Worm (Caenorhabditis elegans): ENCODE measurements around the gene ets-8.

The ets-8 gene

DNA sequence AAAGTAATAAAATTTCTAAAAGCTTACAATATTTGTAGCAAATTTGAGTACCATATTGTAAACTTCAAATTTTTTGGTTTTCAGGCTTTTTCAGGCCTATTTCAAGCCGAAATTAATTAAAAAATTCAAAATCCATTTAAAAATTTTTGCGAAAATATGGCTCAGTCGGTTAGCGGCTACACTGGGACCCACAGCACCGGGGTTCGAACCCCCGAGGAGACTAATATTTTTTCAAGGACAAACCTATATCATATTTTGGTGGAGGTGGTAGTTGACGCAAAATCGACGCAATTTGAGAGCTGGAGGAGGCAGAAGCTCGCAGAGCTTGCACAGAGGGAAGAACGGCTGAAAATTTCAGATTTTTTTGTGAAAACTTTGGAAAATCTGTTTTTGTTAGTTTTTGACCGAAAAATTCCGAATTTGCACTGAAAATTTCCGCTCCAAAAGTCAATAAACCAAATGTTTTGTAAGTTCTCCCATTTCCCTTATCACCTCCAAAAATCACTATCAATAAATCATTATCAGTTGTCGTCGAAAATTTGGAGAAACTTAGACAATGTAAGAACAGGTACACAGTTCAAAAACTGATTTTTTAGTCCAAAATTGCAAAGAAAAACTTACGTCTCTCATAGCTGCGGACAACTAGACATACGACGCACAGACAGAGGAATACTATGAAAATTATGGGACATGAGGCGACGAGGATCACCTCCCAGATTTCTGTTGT, 11.7 kb downstream of the ets-8 start:
- TF ChIP-seq elt-2 (tag; optimal IDR thresholded peaks at IDR 0.05) (peak; percentile 61), gmeb-2 (tag; optimal IDR thresholded peaks at IDR 0.05) (no peak)

DNA sequence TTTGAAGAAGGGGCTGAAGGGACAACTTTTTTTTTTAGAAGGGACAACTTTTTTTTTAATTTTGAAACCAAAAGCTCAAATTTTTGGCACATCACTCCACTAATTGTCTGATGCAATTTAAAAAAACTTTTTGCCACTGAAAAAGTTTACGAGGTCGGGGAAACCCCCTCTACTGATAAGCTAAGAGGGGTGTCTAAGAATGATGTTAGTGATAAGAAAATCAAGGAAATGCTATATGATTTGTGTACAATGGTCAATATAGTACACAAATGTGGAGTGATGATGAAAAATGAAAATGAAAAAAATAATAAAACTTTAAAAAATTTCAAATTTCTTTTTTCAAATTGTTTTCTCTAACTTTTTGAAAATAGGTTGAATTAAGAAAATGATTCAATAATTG, 12.7 kb downstream of the ets-8 start:
- TF ChIP-seq elt-2 (tag; optimal IDR thresholded peaks at IDR 0.05) (peak; percentile 79), pat-9 (tag; optimal IDR thresholded peaks at IDR 0.05) (no peak)

DNA sequence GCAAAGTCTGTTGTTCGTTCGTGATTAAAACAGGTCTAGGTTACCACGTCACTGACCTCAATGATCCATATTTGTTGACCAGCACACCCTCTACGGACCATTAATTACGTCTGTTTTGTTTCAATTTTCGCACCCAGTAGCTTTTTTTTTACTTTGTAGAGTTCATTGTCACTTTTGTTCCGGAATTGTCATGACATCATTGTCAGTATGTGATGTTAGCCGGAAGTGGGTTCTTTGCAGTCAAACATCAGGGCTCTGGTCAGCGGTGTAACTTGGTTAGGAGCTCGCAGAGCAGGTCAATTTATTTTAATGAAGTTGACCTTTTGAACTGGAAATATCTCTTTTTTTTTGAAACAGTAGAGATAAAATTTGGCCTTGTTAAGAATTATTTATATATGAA, 23.6 kb downstream of the ets-8 start, which contains the start of gene C44B12.6:
C44B12.6 (minus strand) TSS at position 101 of the 400 bp plus-strand sequence.
- TF ChIP-seq hlh-6 (tag; optimal IDR thresholded peaks at IDR 0.05), result no peak
- TF ChIP-seq nhr-232 (tag; optimal IDR thresholded peaks at IDR 0.05), result no peak
- no peak for TF ChIP-seq elt-2 (tag; optimal IDR thresholded peaks at IDR 0.05)
- TF ChIP-seq che-1 (tag; optimal IDR thresholded peaks at IDR 0.05), result no peak
- TF ChIP-seq F13H6.1 (tag; optimal IDR thresholded peaks at IDR 0.05), result no peak
- TF ChIP-seq nhr-11 (tag; optimal IDR thresholded peaks at IDR 0.05), result no peak
- TF ChIP-seq fkh-6 (tag; optimal IDR thresholded peaks at IDR 0.05), result no peak
- TF ChIP-seq ref-2 (tag; optimal IDR thresholded peaks at IDR 0.05), result no peak
- no peak for TF ChIP-seq syd-9 (tag; optimal IDR thresholded peaks at IDR 0.05)
- no peak for TF ChIP-seq unc-55 (GFP tag; optimal IDR thresholded peaks at IDR 0.05)
- no peak for TF ChIP-seq tbx-7 (tag; optimal IDR thresholded peaks at IDR 0.05)
- TF ChIP-seq zip-5 (tag; optimal IDR thresholded peaks at IDR 0.05), result no peak
- TF ChIP-seq hlh-13 (GFP tag; optimal IDR thresholded peaks at IDR 0.05), result no peak
- TF ChIP-seq tbx-2 (tag; optimal IDR thresholded peaks at IDR 0.05), result no peak
- TF ChIP-seq ceh-14 (tag; optimal IDR thresholded peaks at IDR 0.05), result no peak
- no peak for TF ChIP-seq ceh-45 (GFP tag; IDR thresholded peaks at IDR 0.05)
- TF ChIP-seq lin-11 (tag; optimal IDR thresholded peaks at IDR 0.05), result no peak

DNA sequence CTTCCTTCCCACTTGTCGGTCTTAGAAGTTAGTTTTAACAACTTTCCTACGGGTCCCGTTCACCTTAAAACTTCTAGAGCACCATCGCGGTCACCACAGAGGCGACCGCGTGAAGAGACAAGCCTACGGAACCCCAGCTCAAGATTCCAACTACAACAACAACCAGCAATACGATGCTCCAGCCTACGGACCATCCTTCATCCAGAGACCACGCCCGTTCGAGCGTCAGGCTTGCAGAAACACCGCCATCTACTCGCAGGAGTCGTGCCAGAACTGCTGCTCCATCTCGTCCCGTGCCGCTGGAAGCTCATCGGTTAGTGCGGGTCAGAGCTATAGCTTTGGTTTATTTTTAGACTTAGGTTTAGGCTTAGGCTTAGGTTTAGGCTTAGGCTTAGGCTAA, 32.4 kb downstream of the ets-8 start:
- TF ChIP-seq ceh-48 (tag; optimal IDR thresholded peaks at IDR 0.05), result no peak
- no peak for TF ChIP-seq ceh-30 (tag; optimal IDR thresholded peaks at IDR 0.05)
- no peak for TF ChIP-seq sdc-2 (tag; optimal IDR thresholded peaks at IDR 0.05)
- no peak for TF ChIP-seq lim-6 (tag; optimal IDR thresholded peaks at IDR 0.05)
- no peak for TF ChIP-seq lin-11 (tag; optimal IDR thresholded peaks at IDR 0.05)
- TF ChIP-seq hlh-13 (GFP tag; optimal IDR thresholded peaks at IDR 0.05), result no peak
- TF ChIP-seq tbx-7 (tag; optimal IDR thresholded peaks at IDR 0.05), result no peak
- no peak for TF ChIP-seq hlh-30 (tag; optimal IDR thresholded peaks at IDR 0.05; ENCODE audit: insufficient read depth)
- TF ChIP-seq pax-1 (tag; optimal IDR thresholded peaks at IDR 0.05), result no peak
- TF ChIP-seq hlh-15 (tag; optimal IDR thresholded peaks at IDR 0.05), result no peak
- TF ChIP-seq ceh-6 (GFP tag; optimal IDR thresholded peaks at IDR 0.05), result no peak
- no peak for TF ChIP-seq rnt-1 (tag; optimal IDR thresholded peaks at IDR 0.05)

DNA sequence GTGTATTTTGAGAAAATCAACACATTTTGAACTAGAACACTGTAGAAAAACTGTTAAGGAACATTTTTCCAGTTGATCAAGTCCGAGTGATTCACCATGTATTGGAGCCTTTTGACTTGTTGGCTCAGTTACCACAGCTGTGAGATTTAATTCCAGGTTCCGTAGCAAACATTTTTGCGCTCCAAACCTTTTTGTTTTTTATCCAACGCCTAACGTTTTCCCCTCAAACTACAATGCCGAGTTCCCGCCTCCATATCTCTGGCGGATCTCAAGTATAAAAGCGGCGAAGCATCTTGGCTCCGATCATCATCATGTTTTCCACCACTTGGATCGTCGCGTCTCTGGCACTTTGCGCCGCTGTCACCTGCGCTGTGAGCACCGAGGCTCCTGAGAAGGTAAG, 33.8 kb downstream of the ets-8 start, which contains the start of gene perm-2:
perm-2 (plus strand) TSS at position 301 of the 400 bp plus-strand sequence.
- TF ChIP-seq fkh-6 (tag; optimal IDR thresholded peaks at IDR 0.05), result no peak
- TF ChIP-seq pag-3 (tag; optimal IDR thresholded peaks at IDR 0.05; ENCODE audit: borderline replicate concordance), result no peak
- no peak for TF ChIP-seq nhr-232 (tag; optimal IDR thresholded peaks at IDR 0.05)
- no peak for TF ChIP-seq hlh-15 (tag; optimal IDR thresholded peaks at IDR 0.05)
- no peak for TF ChIP-seq C08G9.2 (tag; optimal IDR thresholded peaks at IDR 0.05)
- no peak for TF ChIP-seq ceh-9 (tag; optimal IDR thresholded peaks at IDR 0.05)
- no peak for TF ChIP-seq gmeb-2 (tag; optimal IDR thresholded peaks at IDR 0.05)
- TF ChIP-seq sox-4 (tag; optimal IDR thresholded peaks at IDR 0.05), result no peak

DNA sequence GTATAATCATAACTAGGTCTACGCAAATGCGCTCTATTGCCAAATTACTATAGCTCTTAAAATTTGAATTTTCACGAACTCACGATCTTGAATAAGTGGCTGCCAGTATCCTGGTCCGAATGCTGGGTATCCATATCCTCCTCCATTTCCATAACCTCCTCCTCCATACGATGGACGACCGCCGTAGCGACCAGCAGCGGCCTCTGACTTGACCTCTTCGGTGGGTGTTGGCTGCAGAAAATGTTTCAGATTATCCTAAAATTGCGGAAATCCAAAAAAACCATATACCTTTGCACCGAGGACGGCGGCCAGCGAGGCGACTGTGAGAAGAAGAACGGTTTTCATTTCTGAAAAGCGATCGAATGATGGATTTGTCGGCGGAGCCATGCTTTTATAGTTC, 35.5 kb downstream of the ets-8 start, which contains the start of gene perm-4:
perm-4 (minus strand) TSS at position 367 of the 400 bp plus-strand sequence.
- TF ChIP-seq dmd-4 (tag; optimal IDR thresholded peaks at IDR 0.05; ENCODE audit: borderline replicate concordance) (no peak), pqm-1 (tag; optimal IDR thresholded peaks at IDR 0.05) (no peak), gmeb-2 (tag; optimal IDR thresholded peaks at IDR 0.05) (no peak), F13H6.1 (tag; optimal IDR thresholded peaks at IDR 0.05) (no peak), sox-4 (tag; optimal IDR thresholded peaks at IDR 0.05) (no peak), ceh-9 (tag; optimal IDR thresholded peaks at IDR 0.05) (no peak), fkh-6 (tag; optimal IDR thresholded peaks at IDR 0.05) (no peak), fax-1 (tag; optimal IDR thresholded peaks at IDR 0.05) (no peak), ama-1 (optimal IDR thresholded peaks at IDR 0.05) (no peak), ceh-48 (tag; optimal IDR thresholded peaks at IDR 0.05) (no peak), unc-86 (tag; optimal IDR thresholded peaks at IDR 0.05) (no peak), ceh-2 (tag; optimal IDR thresholded peaks at IDR 0.05) (no peak), hlh-15 (tag; optimal IDR thresholded peaks at IDR 0.05) (no peak), nhr-232 (tag; optimal IDR thresholded peaks at IDR 0.05) (no peak), npax-4 (tag; optimal IDR thresholded peaks at IDR 0.05) (no peak), sox-2 (GFP tag; IDR thresholded peaks at IDR 0.05) (no peak), ceh-24 (tag; optimal IDR thresholded peaks at IDR 0.05) (no peak), ceh-30 (tag; optimal IDR thresholded peaks at IDR 0.05) (no peak)

Measured in whole organism, late embryonic.